Fruit fly (Drosophila melanogaster) whole organism, adult: Measurements from ENCODE around the gene SkpC.

ENCODE experiments used
- CG11617 ChIP-seq: fragments of 200-800 bp; sonication (Bioruptor generic); optimal IDR thresholded peaks from 2 replicates; lab custom pipeline; 2017; ENCODE audit warnings: mild to moderate bottlenecking, missing biosample characterization, missing genetic modification reagents, missing genetic modification characterization
- CG12768 ChIP-seq: fragments of 200-800 bp; sonication (Bioruptor generic); optimal IDR thresholded peaks from 2 replicates; lab custom pipeline; 2017; ENCODE audit warnings: missing biosample characterization, missing genetic modification characterization, mild to moderate bottlenecking, moderate library complexity, missing genetic modification reagents
- CG14711 ChIP-seq: fragments of 200-800 bp; sonication (Bioruptor generic); optimal IDR thresholded peaks from 2 replicates; lab custom pipeline; 2018; ENCODE audit warnings: missing biosample characterization, mild to moderate bottlenecking, missing genetic modification characterization, moderate library complexity
- CG1620 ChIP-seq: fragments of 200-800 bp; sonication (Bioruptor generic); optimal IDR thresholded peaks from 2 replicates; lab custom pipeline; 2016; ENCODE audit warnings: missing biosample characterization, missing genetic modification characterization
- CG33017 ChIP-seq: fragments of 200-800 bp; sonication (Bioruptor generic); optimal IDR thresholded peaks from 2 replicates; lab custom pipeline; 2018; ENCODE audit warnings: missing biosample characterization, mild to moderate bottlenecking, missing genetic modification characterization, moderate library complexity
- CG5204 ChIP-seq: fragments of 200-800 bp; sonication (Bioruptor generic); optimal IDR thresholded peaks from 2 replicates; lab custom pipeline; 2016; ENCODE audit warnings: missing biosample characterization, missing genetic modification characterization
- CG7045 ChIP-seq: fragments of 200-800 bp; sonication (Bioruptor generic); optimal IDR thresholded peaks from 2 replicates; lab custom pipeline; 2017; ENCODE audit warnings: missing biosample characterization, mild to moderate bottlenecking, missing genetic modification characterization
- CG7101 ChIP-seq: fragments of 200-800 bp; sonication (Bioruptor generic); optimal IDR thresholded peaks from 2 replicates; lab custom pipeline; 2018; ENCODE audit warnings: missing biosample characterization, mild to moderate bottlenecking, missing genetic modification characterization, moderate library complexity
- Clk ChIP-seq: fragments of 200-800 bp; sonication (Bioruptor generic); optimal IDR thresholded peaks from 2 replicates; lab custom pipeline; 2017; ENCODE audit warnings: missing biosample characterization, missing genetic modification characterization
- Crg-1 ChIP-seq: fragments of 200-800 bp; sonication (Bioruptor generic); optimal IDR thresholded peaks from 2 replicates; lab custom pipeline; 2016; ENCODE audit warnings: missing biosample characterization, missing genetic modification characterization
- Hr96 ChIP-seq: fragments of 200-800 bp; sonication (Bioruptor generic); optimal IDR thresholded peaks from 2 replicates; lab custom pipeline; 2016; ENCODE audit warnings: missing biosample characterization, missing genetic modification characterization
- Mnt ChIP-seq: fragments of 200-800 bp; sonication (Bioruptor generic); optimal IDR thresholded peaks from 2 replicates; lab custom pipeline; 2016; ENCODE audit warnings: missing biosample characterization, mild to moderate bottlenecking, missing genetic modification characterization
- bab1 ChIP-seq: fragments of 200-800 bp; sonication (Bioruptor generic); optimal IDR thresholded peaks from 3 replicates; lab custom pipeline; 2019; ENCODE audit warnings: missing biosample characterization, mild to moderate bottlenecking, missing genetic modification characterization, moderate library complexity
- cic ChIP-seq: fragments of 200-800 bp; sonication (Bioruptor generic); optimal IDR thresholded peaks from 2 replicates; lab custom pipeline; 2017; ENCODE audit warnings: missing biosample characterization, mild to moderate bottlenecking, missing genetic modification characterization, moderate library complexity
- cnc ChIP-seq, 2 experiments: fragments of >200 bp; optimal IDR thresholded peaks; 2 replicates each; lab custom pipeline; 2017
- kay ChIP-seq: fragments of 200-800 bp; sonication (Bioruptor generic); peaks from one replicate; lab custom pipeline; 2016; ENCODE audit warnings: missing biosample characterization, missing genetic modification characterization, borderline replicate concordance
- ovo ChIP-seq: fragments of 200-800 bp; sonication (Bioruptor generic); optimal IDR thresholded peaks from 2 replicates; lab custom pipeline; 2016; ENCODE audit warnings: missing biosample characterization, missing genetic modification characterization
- pad ChIP-seq: fragments of 200-800 bp; sonication (Bioruptor generic); optimal IDR thresholded peaks from 3 replicates; lab custom pipeline; 2017; ENCODE audit warnings: missing biosample characterization, missing genetic modification characterization, mild to moderate bottlenecking, moderate library complexity, missing genetic modification reagents
- tj ChIP-seq: fragments of 200-800 bp; sonication (Bioruptor generic); optimal IDR thresholded peaks from 3 replicates; lab custom pipeline; 2017; ENCODE audit warnings: missing biosample characterization, mild to moderate bottlenecking, missing genetic modification characterization, moderate library complexity
- toe ChIP-seq: fragments of 200-800 bp; sonication (Bioruptor generic); optimal IDR thresholded peaks from 2 replicates; lab custom pipeline; 2016; ENCODE audit warnings: missing biosample characterization, missing genetic modification characterization

SkpC gene

dm6 chrX:19815772-19816171 is at the start of gene SkpC:
Gene SkpC (plus strand): TSS chrX:19816072.
- TF ChIP-seq Clk (no peak), CG1620 (GFP tag; lab: Kevin White, UChicago) (no peak), cnc (optimal IDR thresholded peaks at IDR 0.05; lab: Kevin White, UChicago) (no peak), CG12768 (GFP tag; lab: Kevin White, UChicago) (no peak), toe (GFP tag; lab: Kevin White, UChicago) (no peak), bab1 (GFP tag; lab: Kevin White, UChicago) (no peak), CG7045 (GFP tag; lab: Kevin White, UChicago) (no peak), cic (GFP tag; lab: Kevin White, UChicago) (no peak), CG14711 (tag; lab: Kevin White, UChicago) (no peak), kay (GFP tag; lab: Kevin White, UChicago) (no peak), Crg-1 (GFP tag; lab: Kevin White, UChicago) (no peak), CG5204 (GFP tag; lab: Kevin White, UChicago) (no peak), CG11617 (GFP tag; lab: Kevin White, UChicago) (no peak), Hr96 (no peak), CG33017 (tag; lab: Kevin White, UChicago) (no peak), pad (GFP tag; lab: Kevin White, UChicago) (no peak), tj (GFP tag; lab: Kevin White, UChicago) (no peak)

dm6 chrX:19769821-19770519 is 45.9 kb upstream of the SkpC start:
- TF ChIP-seq bab1 (GFP tag; lab: Kevin White, UChicago): no peak
- no peak for TF ChIP-seq Mnt
- no peak for TF ChIP-seq CG11617 (GFP tag; lab: Kevin White, UChicago)
- no peak for TF ChIP-seq toe (GFP tag; lab: Kevin White, UChicago)
- no peak for TF ChIP-seq ovo (GFP tag; lab: Kevin White, UChicago)
- TF ChIP-seq CG14711 (tag; lab: Kevin White, UChicago): no peak
- no peak for TF ChIP-seq CG7045 (GFP tag; lab: Kevin White, UChicago)
- no peak for TF ChIP-seq cnc (optimal IDR thresholded peaks at IDR 0.05; lab: Kevin White, UChicago)
- no peak for TF ChIP-seq CG5204 (GFP tag; lab: Kevin White, UChicago)
- no peak for TF ChIP-seq CG33017 (tag; lab: Kevin White, UChicago)
- no peak for TF ChIP-seq CG12768 (GFP tag; lab: Kevin White, UChicago)

DNA sequence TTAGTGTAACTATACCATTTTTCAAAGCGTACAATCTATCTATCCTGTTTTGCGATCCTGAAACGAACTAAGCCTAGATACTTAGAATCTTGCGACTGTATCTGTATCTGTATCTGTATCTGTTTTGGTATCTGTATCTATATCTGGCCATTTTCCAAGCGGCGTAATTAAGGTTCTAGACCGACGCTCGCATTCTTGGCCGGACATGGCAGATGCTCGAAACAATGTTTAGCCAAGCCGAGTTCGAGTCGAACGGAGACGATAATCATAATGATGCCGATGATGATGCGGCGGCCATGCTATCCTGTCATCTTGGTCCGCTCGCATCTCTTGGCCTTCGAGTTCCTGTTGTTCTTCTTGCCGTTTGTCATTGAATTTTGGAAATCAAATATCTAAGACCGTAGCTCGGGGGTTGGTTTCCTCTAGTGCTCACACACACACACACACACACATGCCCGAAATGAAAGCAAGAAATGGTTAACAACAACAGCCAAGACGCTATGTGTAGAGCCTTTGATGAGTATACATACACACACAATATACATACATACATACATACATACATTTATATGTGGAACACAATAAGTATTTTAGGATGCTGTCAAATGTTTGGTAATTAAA is 43.8 kb upstream of the SkpC start:
- no peak for TF ChIP-seq CG5204 (GFP tag; lab: Kevin White, UChicago)
- no peak for TF ChIP-seq bab1 (GFP tag; lab: Kevin White, UChicago)
- no peak for TF ChIP-seq kay (GFP tag; lab: Kevin White, UChicago)
- no peak for TF ChIP-seq Clk
- TF ChIP-seq toe (GFP tag; lab: Kevin White, UChicago): no peak
- TF ChIP-seq CG12768 (GFP tag; lab: Kevin White, UChicago): no peak
- TF ChIP-seq CG7045 (GFP tag; lab: Kevin White, UChicago): no peak
- no peak for TF ChIP-seq CG7101
- no peak for TF ChIP-seq CG1620 (GFP tag; lab: Kevin White, UChicago)
- TF ChIP-seq pad (GFP tag; lab: Kevin White, UChicago): no peak
- TF ChIP-seq CG14711 (tag; lab: Kevin White, UChicago): no peak
- no peak for TF ChIP-seq Mnt
- TF ChIP-seq ovo (GFP tag; lab: Kevin White, UChicago): no peak
- no peak for TF ChIP-seq CG11617 (GFP tag; lab: Kevin White, UChicago)
- no peak for TF ChIP-seq tj (GFP tag; lab: Kevin White, UChicago)
- no peak for TF ChIP-seq CG33017 (tag; lab: Kevin White, UChicago)
- TF ChIP-seq Hr96: no peak
- no peak for TF ChIP-seq Crg-1 (GFP tag; lab: Kevin White, UChicago)
- TF ChIP-seq cnc (optimal IDR thresholded peaks at IDR 0.05; lab: Kevin White, UChicago): no peak
- TF ChIP-seq cic (GFP tag; lab: Kevin White, UChicago): no peak

DNA sequence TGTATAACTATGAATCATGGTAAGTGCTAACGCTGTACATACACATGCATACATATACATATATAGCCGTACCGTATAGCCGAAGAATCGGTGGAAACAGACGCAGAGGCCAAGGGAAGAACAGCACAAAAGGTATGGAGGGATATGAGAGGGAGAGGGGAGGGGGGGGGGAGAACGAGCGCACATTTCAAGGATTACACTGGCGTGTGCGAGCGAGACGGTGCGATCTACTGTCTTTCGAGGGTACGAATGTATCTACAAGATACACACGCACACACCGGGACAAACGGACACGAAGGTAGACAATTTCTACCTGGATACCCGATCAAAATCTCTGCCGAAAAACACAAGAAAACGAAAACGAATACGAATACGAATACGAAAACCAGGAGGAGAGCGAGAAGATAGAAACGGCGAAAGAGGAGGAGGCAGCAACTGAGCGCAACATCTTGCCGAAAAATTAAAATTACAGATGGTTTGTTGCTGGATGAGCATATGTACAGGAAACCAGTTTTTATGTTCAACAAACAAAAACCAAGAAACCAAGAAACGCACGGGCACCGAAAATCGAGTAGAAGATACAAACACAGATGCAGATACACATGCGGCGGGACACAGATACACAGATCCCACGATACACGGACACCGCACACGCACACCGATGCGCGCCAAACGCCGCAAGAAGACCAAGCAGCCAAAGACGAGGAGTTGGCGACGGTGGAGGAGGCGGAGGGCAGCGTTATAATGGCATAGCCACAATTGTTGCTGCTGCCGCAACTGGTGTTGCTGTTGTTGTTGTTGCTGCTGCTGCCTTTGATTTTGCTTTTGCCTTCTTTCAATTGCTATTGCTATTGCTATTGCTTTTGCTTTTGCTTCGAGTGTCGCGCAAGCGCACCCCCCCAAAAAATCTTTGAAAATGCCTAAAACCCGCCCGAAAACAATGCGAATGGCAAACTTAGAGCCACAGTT is 41.9 kb upstream of the SkpC start:
- TF ChIP-seq Hr96: no peak
- TF ChIP-seq cic (GFP tag; lab: Kevin White, UChicago): no peak
- TF ChIP-seq pad (GFP tag; lab: Kevin White, UChicago): no peak
- no peak for TF ChIP-seq CG11617 (GFP tag; lab: Kevin White, UChicago)
- no peak for TF ChIP-seq kay (GFP tag; lab: Kevin White, UChicago)
- TF ChIP-seq CG33017 (tag; lab: Kevin White, UChicago): no peak
- no peak for TF ChIP-seq CG14711 (tag; lab: Kevin White, UChicago)
- TF ChIP-seq Clk: no peak
- TF ChIP-seq Mnt: no peak
- TF ChIP-seq tj (GFP tag; lab: Kevin White, UChicago): no peak
- TF ChIP-seq CG12768 (GFP tag; lab: Kevin White, UChicago): no peak
- TF ChIP-seq CG5204 (GFP tag; lab: Kevin White, UChicago): no peak
- TF ChIP-seq Crg-1 (GFP tag; lab: Kevin White, UChicago): no peak
- TF ChIP-seq bab1 (GFP tag; lab: Kevin White, UChicago): no peak
- TF ChIP-seq cnc (optimal IDR thresholded peaks at IDR 0.05; lab: Kevin White, UChicago): no peak
- TF ChIP-seq toe (GFP tag; lab: Kevin White, UChicago): no peak
